Fruit fly (Drosophila melanogaster): ENCODE measurements around the gene CG8565.

The CG8565 gene

dm6 chrX:15869843-15870242 lies 32.2 kb downstream of the CG8565 start, which contains the start of gene CG16952 (continued):
- TF ChIP-seq ttk (GFP tag; IDR thresholded peaks at IDR 0.05) (no peak), fru (optimal IDR thresholded peaks at IDR 0.05) (no peak), HmgZ (tag; optimal IDR thresholded peaks at IDR 0.05) (peak; percentile 48), CG12071 (GFP tag; optimal IDR thresholded peaks at IDR 0.05) (no peak), Hmr (GFP tag; optimal IDR thresholded peaks at IDR 0.05) (peak; percentile 10), ems (GFP tag; optimal IDR thresholded peaks at IDR 0.05) (no peak), CG16813 (GFP tag; IDR thresholded peaks at IDR 0.05; ENCODE audit: partially characterized antibody) (peak; percentile 93), CG4707 (GFP tag; optimal IDR thresholded peaks at IDR 0.05) (no peak), chn (GFP tag; optimal IDR thresholded peaks at IDR 0.05) (no peak), Dip3 (GFP tag; optimal IDR thresholded peaks at IDR 0.05) (no peak), Fer3 (tag; optimal IDR thresholded peaks at IDR 0.05) (no peak), Mad (GFP tag; optimal IDR thresholded peaks at IDR 0.05) (no peak), nom (GFP tag; optimal IDR thresholded peaks at IDR 0.05) (no peak), CG13775 (GFP tag; optimal IDR thresholded peaks at IDR 0.05) (peak; percentile 11), ro (GFP tag; IDR thresholded peaks at IDR 0.05) (no peak), CG16779 (GFP tag; IDR thresholded peaks at IDR 0.05) (no peak), CG4854 (GFP tag; optimal IDR thresholded peaks at IDR 0.05) (no peak), CG32767 (GFP tag; IDR thresholded peaks at IDR 0.05) (no peak), org-1 (GFP tag; optimal IDR thresholded peaks at IDR 0.05) (no peak), CG7556 (GFP tag; optimal IDR thresholded peaks at IDR 0.05) (no peak), insv (GFP tag; optimal IDR thresholded peaks at IDR 0.05) (no peak), Hand (GFP tag; optimal IDR thresholded peaks at IDR 0.05) (no peak), ase (GFP tag; IDR thresholded peaks at IDR 0.05) (no peak), gfzf (GFP tag; optimal IDR thresholded peaks at IDR 0.05) (peak; percentile 61), CG9437 (GFP tag; optimal IDR thresholded peaks at IDR 0.05) (no peak), CG4328 (GFP tag; optimal IDR thresholded peaks at IDR 0.05) (no peak), Asciz (GFP tag; optimal IDR thresholded peaks at IDR 0.05) (no peak), inv (GFP tag; IDR thresholded peaks at IDR 0.05; ENCODE audit: partially characterized antibody) (peak; percentile 89), CG6272 (GFP tag; IDR thresholded peaks at IDR 0.05) (no peak), Pdp1 (GFP tag; optimal IDR thresholded peaks at IDR 0.05) (peak in 1 of 2 experiments; percentile 91), jing (GFP tag; optimal IDR thresholded peaks at IDR 0.05) (no peak), CG18619 (GFP tag; optimal IDR thresholded peaks at IDR 0.05) (no peak), trem (tag; optimal IDR thresholded peaks at IDR 0.05) (peak; percentile 72), CG7928 (GFP tag; optimal IDR thresholded peaks at IDR 0.05) (no peak), hbn (GFP tag; IDR thresholded peaks at IDR 0.05; ENCODE audit: partially characterized antibody) (peak; percentile 83), Vsx1 (GFP tag; optimal IDR thresholded peaks at IDR 0.05) (no peak), CG33213 (GFP tag; optimal IDR thresholded peaks at IDR 0.05) (peak; percentile 3), CHES-1-like (GFP tag; optimal IDR thresholded peaks at IDR 0.05) (no peak), sc (optimal IDR thresholded peaks at IDR 0.05) (no peak), sc (GFP tag; optimal IDR thresholded peaks at IDR 0.05) (no peak), shn (GFP tag; optimal IDR thresholded peaks at IDR 0.05) (no peak), Sry-δ (GFP tag; optimal IDR thresholded peaks at IDR 0.05) (peak; percentile 83), Dfd (GFP tag; optimal IDR thresholded peaks at IDR 0.05) (no peak), crc (GFP tag; optimal IDR thresholded peaks at IDR 0.05) (no peak), Mrtf (GFP tag; IDR thresholded peaks at IDR 0.05) (no peak), CG8290 (GFP tag; optimal IDR thresholded peaks at IDR 0.05) (peak; percentile 49), CG8290 (tag; optimal IDR thresholded peaks at IDR 0.05) (no peak), CG3995 (GFP tag; optimal IDR thresholded peaks at IDR 0.05) (no peak), GATAe (GFP tag; conservative IDR thresholded peaks at IDR 0.05) (no peak), klu (GFP tag; IDR thresholded peaks at IDR 0.05) (no peak), CG4404 (GFP tag; IDR thresholded peaks at IDR 0.05) (no peak), CG10543 (GFP tag; optimal IDR thresholded peaks at IDR 0.05) (no peak), stwl (tag; optimal IDR thresholded peaks at IDR 0.05) (peak; percentile 76)

All from whole organism, embryonic.